Worm (Caenorhabditis elegans): ENCODE data around the gene col-76.

ce11 chrII:8212680-8213079 lies 8.5 kb downstream of the col-76 start, which contains the start of gene twk-3:
- no peak for TF ChIP-seq ets-4 (tag; optimal IDR thresholded peaks at IDR 0.05)
- no peak for TF ChIP-seq ceh-24 (tag; optimal IDR thresholded peaks at IDR 0.05)
- no peak for TF ChIP-seq ama-1 (optimal IDR thresholded peaks at IDR 0.05)
- TF ChIP-seq dmd-4 (tag; optimal IDR thresholded peaks at IDR 0.05; ENCODE audit: borderline replicate concordance): no peak
- no peak for TF ChIP-seq hlh-8 (tag; optimal IDR thresholded peaks at IDR 0.05)
- TF ChIP-seq nfya-1 (tag; optimal IDR thresholded peaks at IDR 0.05): no peak

Measured in whole organism, late embryonic.